4 fruit fly cellular contexts compared by ENCODE assay signal in genomic region chrX:8694066-8694822, dm6.
TF ChIP-seq lines count a peak whose summit lies in the region.

No protein-coding gene starts in this region.

- TF ChIP-seq CTCF in whole organism, embryonic (GFP tag; optimal IDR thresholded peaks at IDR 0.05; lab: Kevin White, UChicago) = no peak

TF ChIP-seq in whole organism, embryonic, 481 proteins besides CTCF, POLR2A, EP300 and RAD21 (continues in another document):
- TF ChIP-seq Sox100B (GFP tag; optimal IDR thresholded peaks at IDR 0.05; lab: Kevin White, UChicago) (peak; percentile 31), CG7556 (GFP tag; optimal IDR thresholded peaks at IDR 0.05; lab: Kevin White, UChicago) (peak; percentile 39), Ssrp (tag; optimal IDR thresholded peaks at IDR 0.05; lab: Kevin White, UChicago) (peak; percentile 21), pita (GFP tag; optimal IDR thresholded peaks at IDR 0.05; lab: Kevin White, UChicago) (no peak), Hmr (GFP tag; optimal IDR thresholded peaks at IDR 0.05; lab: Kevin White, UChicago) (peak; percentile 18), ara (GFP tag; IDR thresholded peaks at IDR 0.05; lab: Robert Waterston, UW) (no peak), Hr51 (GFP tag; optimal IDR thresholded peaks at IDR 0.05; lab: Kevin White, UChicago) (peak in 1 of 2 experiments; percentile 36), CG42726 (GFP tag; IDR thresholded peaks at IDR 0.05; lab: Robert Waterston, UW; ENCODE audit: partially characterized antibody) (no peak), CG10321 (GFP tag; IDR thresholded peaks at IDR 0.05; lab: Robert Waterston, UW) (0 out of 2 replicates have a peak, but pooled peaks have one; percentile 8), CG9609 (GFP tag; optimal IDR thresholded peaks at IDR 0.05; lab: Kevin White, UChicago) (no peak), CG1233 (GFP tag; optimal IDR thresholded peaks at IDR 0.05; lab: Kevin White, UChicago) (peak; percentile 3), CG7839 (tag; optimal IDR thresholded peaks at IDR 0.05; lab: Kevin White, UChicago) (peak; percentile 53), Oli (tag; optimal IDR thresholded peaks at IDR 0.05; lab: Kevin White, UChicago) (peak; percentile 28), nmo (GFP tag; optimal IDR thresholded peaks at IDR 0.05; lab: Kevin White, UChicago) (peak; percentile 27), tx (GFP tag; optimal IDR thresholded peaks at IDR 0.05; lab: Kevin White, UChicago) (no peak), cg (GFP tag; optimal IDR thresholded peaks at IDR 0.05; lab: Kevin White, UChicago) (no peak), CG12391 (tag; optimal IDR thresholded peaks at IDR 0.05; lab: Kevin White, UChicago) (peak; percentile 18), dmrt99B (tag; optimal IDR thresholded peaks at IDR 0.05; lab: Kevin White, UChicago) (peak; percentile 50), Meics (GFP tag; optimal IDR thresholded peaks at IDR 0.05; lab: Kevin White, UChicago) (peak; percentile 10), CG30403 (GFP tag; optimal IDR thresholded peaks at IDR 0.05; lab: Kevin White, UChicago) (peak; percentile 11), Oaz (GFP tag; IDR thresholded peaks at IDR 0.05; lab: Robert Waterston, UW) (no peak), CG17385 (GFP tag; optimal IDR thresholded peaks at IDR 0.05; lab: Kevin White, UChicago) (no peak)

TF ChIP-seq in whole organism, prepupa, 60 proteins besides CTCF, POLR2A, EP300 and RAD21 (continues in another document):
- TF ChIP-seq Sox14 (GFP tag; optimal IDR thresholded peaks at IDR 0.05; lab: Kevin White, UChicago) (no peak), CG3032 (tag; optimal IDR thresholded peaks at IDR 0.05; lab: Kevin White, UChicago) (no peak), CG32006 (GFP tag; optimal IDR thresholded peaks at IDR 0.05; lab: Kevin White, UChicago) (peak; percentile 10), CG34406 (GFP tag; optimal IDR thresholded peaks at IDR 0.05; lab: Kevin White, UChicago) (peak; percentile 9), Met (GFP tag; optimal IDR thresholded peaks at IDR 0.05; lab: Kevin White, UChicago) (no peak), fkh (GFP tag; optimal IDR thresholded peaks at IDR 0.05; lab: Kevin White, UChicago) (no peak), Eip93F (GFP tag; optimal IDR thresholded peaks at IDR 0.05; lab: Kevin White, UChicago) (no peak), CG6854 (GFP tag; optimal IDR thresholded peaks at IDR 0.05; lab: Kevin White, UChicago) (no peak), CG10669 (GFP tag; optimal IDR thresholded peaks at IDR 0.05; lab: Kevin White, UChicago) (no peak), salr (GFP tag; optimal IDR thresholded peaks at IDR 0.05; lab: Kevin White, UChicago) (peak in 1 of 2 experiments; percentile 15), Ets21C (GFP tag; optimal IDR thresholded peaks at IDR 0.05; lab: Kevin White, UChicago) (no peak), Eip78C (GFP tag; lab: Kevin White, UChicago) (peak; percentile 58), CG8119 (GFP tag; IDR thresholded peaks at IDR 0.05; lab: Robert Waterston, UW) (no peak), CG6808 (GFP tag; optimal IDR thresholded peaks at IDR 0.05; lab: Kevin White, UChicago) (no peak), CG6163 (GFP tag; IDR thresholded peaks at IDR 0.05; lab: Robert Waterston, UW) (no peak), topi (GFP tag; optimal IDR thresholded peaks at IDR 0.05; lab: Kevin White, UChicago) (no peak), Hr4 (GFP tag; optimal IDR thresholded peaks at IDR 0.05; lab: Kevin White, UChicago) (no peak), esn (GFP tag; optimal IDR thresholded peaks at IDR 0.05; lab: Kevin White, UChicago) (no peak), Gug (GFP tag; IDR thresholded peaks at IDR 0.05; lab: Robert Waterston, UW) (no peak), OdsH (GFP tag; optimal IDR thresholded peaks at IDR 0.05; lab: Kevin White, UChicago) (peak; percentile 13), CG7368 (GFP tag; optimal IDR thresholded peaks at IDR 0.05; lab: Kevin White, UChicago) (no peak), CG8632 (GFP tag; optimal IDR thresholded peaks at IDR 0.05; lab: Kevin White, UChicago) (peak; percentile 13), svp (GFP tag; lab: Kevin White, UChicago) (peak; percentile 48), eg (GFP tag; IDR thresholded peaks at IDR 0.05; lab: Robert Waterston, UW) (no peak), lz (GFP tag; optimal IDR thresholded peaks at IDR 0.05; lab: Kevin White, UChicago) (no peak), Sox102F (GFP tag; optimal IDR thresholded peaks at IDR 0.05; lab: Kevin White, UChicago) (no peak)

TF ChIP-seq in whole organism, pupa, 21 proteins besides CTCF, POLR2A, EP300 and RAD21:
- TF ChIP-seq CG9948 (tag; optimal IDR thresholded peaks at IDR 0.05; lab: Kevin White, UChicago) (peak; percentile 1), CG15710 (tag; optimal IDR thresholded peaks at IDR 0.05; lab: Kevin White, UChicago) (no peak), CG8159 (tag; optimal IDR thresholded peaks at IDR 0.05; lab: Kevin White, UChicago) (peak; percentile 36)

TF ChIP-seq in whole organism, wandering third instar larva, 38 proteins besides CTCF, POLR2A, EP300 and RAD21:
- TF ChIP-seq Sp1 (GFP tag; optimal IDR thresholded peaks at IDR 0.05; lab: Kevin White, UChicago) = peak; percentile 4
- no peak for TF ChIP-seq ey (GFP tag; optimal IDR thresholded peaks at IDR 0.05; lab: Kevin White, UChicago)
- no peak for TF ChIP-seq Dif (GFP tag; optimal IDR thresholded peaks at IDR 0.05; lab: Kevin White, UChicago; ENCODE audit: partially characterized antibody)
- no peak for TF ChIP-seq brk (GFP tag; optimal IDR thresholded peaks at IDR 0.05; lab: Kevin White, UChicago)

Comparison
In these comparisons a context has a peak if more than half of its experiments do, and no peak if none do; other contexts are left out.
1. Of the 7 proteins assayed by ChIP-seq in both whole organism, embryonic and whole organism, prepupa: peak only in whole organism, embryonic: Blimp-1 and Sox102F; only in whole organism, prepupa: none; in both: none; in neither: 5.